Worm (Caenorhabditis elegans): ENCODE data around the gene E02H1.1.

ce11 chrII:9573412-9573811, 17.6 kb downstream of the E02H1.1 start:
- no peak for TF ChIP-seq tbx-37 (GFP tag; conservative IDR thresholded peaks at IDR 0.05)
- TF ChIP-seq ama-1 (optimal IDR thresholded peaks at IDR 0.05) = no peak
- TF ChIP-seq aly-1 (tag; optimal IDR thresholded peaks at IDR 0.05) = no peak
- TF ChIP-seq hmg-4 (GFP tag; optimal IDR thresholded peaks at IDR 0.05) = no peak
- no peak for TF ChIP-seq flt-1 (GFP tag; IDR thresholded peaks at IDR 0.05)
- no peak for TF ChIP-seq ceh-13 (GFP tag; optimal IDR thresholded peaks at IDR 0.05)
- TF ChIP-seq tra-4 (tag; optimal IDR thresholded peaks at IDR 0.05) = no peak
- no peak for TF ChIP-seq hnd-1 (tag; optimal IDR thresholded peaks at IDR 0.05)
- TF ChIP-seq scrt-1 (GFP tag; IDR thresholded peaks at IDR 0.05) = no peak
- TF ChIP-seq F13C5.2 (tag; optimal IDR thresholded peaks at IDR 0.05) = no peak
